Worm (Caenorhabditis elegans) whole organism, late embryonic: ENCODE results near the gene ZC84.6.

Experiments used
- C08G9.2 ChIP-seq: sonication (generic microtip); optimal IDR thresholded peaks from 2 replicates; lab custom pipeline; 2016; ENCODE audit warnings: mild to moderate bottlenecking, missing genetic modification characterization, moderate library complexity, missing compliant biosample characterization
- C38D4.7 ChIP-seq: fragments of 200-800 bp; sonication (Bioruptor generic); optimal IDR thresholded peaks from 2 replicates; lab custom pipeline; 2018; ENCODE audit warnings: mild to moderate bottlenecking, missing genetic modification characterization, moderate library complexity, missing compliant biosample characterization
- K02D7.2 ChIP-seq: sonication (generic microtip); optimal IDR thresholded peaks from 2 replicates; lab custom pipeline; 2017; ENCODE audit warnings: mild to moderate bottlenecking, missing genetic modification characterization, missing compliant biosample characterization
- K09A11.1 ChIP-seq: sonication (generic microtip); optimal IDR thresholded peaks from 2 replicates; lab custom pipeline; 2017; ENCODE audit warnings: antibody characterized with exemption, mild to moderate bottlenecking, missing genetic modification characterization, missing compliant biosample characterization; ENCODE audit not compliant: insufficient read depth
- ceh-18 ChIP-seq: sonication (generic microtip); optimal IDR thresholded peaks from 2 replicates; lab custom pipeline; 2016; ENCODE audit warnings: missing genetic modification characterization, missing compliant biosample characterization
- ceh-19 ChIP-seq: fragments of 200-800 bp; sonication (Bioruptor generic); optimal IDR thresholded peaks from 2 replicates; lab custom pipeline; 2018; ENCODE audit warnings: mild to moderate bottlenecking, missing genetic modification characterization, missing compliant biosample characterization
- ceh-30 ChIP-seq: fragments of 150-350 bp; optimal IDR thresholded peaks from 2 replicates; lab custom pipeline; 2014; ENCODE audit warnings: missing biosample characterization, missing genetic modification characterization
- ceh-31 ChIP-seq: sonication (generic microtip); optimal IDR thresholded peaks from 2 replicates; lab custom pipeline; 2016; ENCODE audit warnings: missing genetic modification characterization, missing compliant biosample characterization
- ceh-34 ChIP-seq: sonication (generic microtip); optimal IDR thresholded peaks from 2 replicates; lab custom pipeline; 2016; ENCODE audit warnings: mild to moderate bottlenecking, missing genetic modification characterization, missing compliant biosample characterization
- ceh-48 ChIP-seq: sonication (generic microtip); optimal IDR thresholded peaks from 2 replicates; lab custom pipeline; 2016; ENCODE audit warnings: missing genetic modification characterization, inconsistent platforms, missing compliant biosample characterization
- dve-1 ChIP-seq: sonication (generic microtip); optimal IDR thresholded peaks from 2 replicates; lab custom pipeline; 2017; ENCODE audit warnings: antibody characterized with exemption, mild to moderate bottlenecking, missing genetic modification characterization, missing compliant biosample characterization
- elt-4 ChIP-seq: sonication (generic microtip); optimal IDR thresholded peaks from 2 replicates; lab custom pipeline; 2016; ENCODE audit warnings: missing genetic modification characterization, missing compliant biosample characterization
- fkh-10 ChIP-seq: fragments of 150-350 bp; optimal IDR thresholded peaks from 2 replicates; lab custom pipeline; 2014; ENCODE audit warnings: missing biosample characterization, missing genetic modification reagents, missing genetic modification characterization
- gmeb-2 ChIP-seq: sonication (generic microtip); optimal IDR thresholded peaks from 2 replicates; lab custom pipeline; 2016; ENCODE audit warnings: missing genetic modification characterization, inconsistent platforms, missing compliant biosample characterization
- hlh-13 ChIP-seq: fragments of 200-800 bp; sonication (Bioruptor generic); optimal IDR thresholded peaks from 2 replicates; lab custom pipeline; 2018; ENCODE audit warnings: mild to moderate bottlenecking, missing genetic modification characterization, missing compliant biosample characterization
- hlh-6 ChIP-seq: sonication (generic microtip); optimal IDR thresholded peaks from 2 replicates; lab custom pipeline; 2016; ENCODE audit warnings: missing genotype, missing genetic modification characterization, missing compliant biosample characterization
- lin-11 ChIP-seq: fragments of 200-800 bp; sonication (Bioruptor generic); optimal IDR thresholded peaks from 2 replicates; lab custom pipeline; 2018; ENCODE audit warnings: mild to moderate bottlenecking, missing genetic modification characterization, missing compliant biosample characterization
- madf-2 ChIP-seq: sonication (generic microtip); optimal IDR thresholded peaks from 2 replicates; lab custom pipeline; 2017; ENCODE audit warnings: missing genetic modification characterization, missing compliant biosample characterization
- nfya-1 ChIP-seq: sonication (generic microtip); optimal IDR thresholded peaks from 2 replicates; lab custom pipeline; 2017; ENCODE audit warnings: missing genetic modification characterization, mild to moderate bottlenecking, missing compliant biosample characterization, antibody characterized with exemption, moderate library complexity
- npax-4 ChIP-seq: sonication (generic microtip); optimal IDR thresholded peaks from 2 replicates; lab custom pipeline; 2016; ENCODE audit warnings: missing genetic modification characterization, missing compliant biosample characterization
- odd-2 ChIP-seq: sonication (generic microtip); optimal IDR thresholded peaks from 2 replicates; lab custom pipeline; 2017; ENCODE audit warnings: antibody characterized with exemption, mild to moderate bottlenecking, missing genetic modification characterization, missing compliant biosample characterization
- pat-9 ChIP-seq: fragments of 200-800 bp; sonication (Bioruptor generic); optimal IDR thresholded peaks from 2 replicates; lab custom pipeline; 2018; ENCODE audit warnings: mild to moderate bottlenecking, missing genetic modification characterization, moderate library complexity, missing compliant biosample characterization
- pha-4 ChIP-seq: fragments of 150-350 bp; optimal IDR thresholded peaks from 2 replicates; lab custom pipeline; 2018; ENCODE audit warnings: missing biosample characterization, missing genetic modification reagents, missing genetic modification characterization
- pros-1 ChIP-seq: fragments of 150-350 bp; optimal IDR thresholded peaks from 2 replicates; lab custom pipeline; 2014; ENCODE audit warnings: missing biosample characterization, missing genetic modification reagents, missing genetic modification characterization
- ref-2 ChIP-seq: sonication (generic microtip); optimal IDR thresholded peaks from 2 replicates; lab custom pipeline; 2016; ENCODE audit warnings: missing genetic modification characterization, missing compliant biosample characterization
- rnt-1 ChIP-seq: sonication (generic microtip); optimal IDR thresholded peaks from 2 replicates; lab custom pipeline; 2016; ENCODE audit warnings: missing genetic modification characterization, missing compliant biosample characterization
- sdc-2 ChIP-seq: sonication (generic microtip); optimal IDR thresholded peaks from 2 replicates; lab custom pipeline; 2016; ENCODE audit warnings: missing genotype, missing genetic modification characterization, missing compliant biosample characterization
- sox-2 ChIP-seq: fragments of 200-800 bp; sonication (Bioruptor generic); IDR thresholded peaks from 2 replicates; pipeline ENCODE4 v1.3.6; 2022; ENCODE audit warnings: missing genetic modification reagents, missing genetic modification characterization, missing compliant biosample characterization
- syd-9 ChIP-seq: sonication (generic microtip); optimal IDR thresholded peaks from 2 replicates; lab custom pipeline; 2016; ENCODE audit warnings: mild to moderate bottlenecking, missing genetic modification characterization, moderate library complexity, missing compliant biosample characterization
- ttx-3 ChIP-seq: sonication (generic microtip); optimal IDR thresholded peaks from 2 replicates; lab custom pipeline; 2016; ENCODE audit warnings: missing genetic modification reagents, missing genetic modification characterization, missing compliant biosample characterization
- unc-3 ChIP-seq, 2 experiments: fragments of 200-800 bp in 1 of 2; sonication (Bioruptor generic) in 1 of 2; sonication (generic microtip) in 1 of 2; conservative IDR thresholded peaks in 1 of 2; optimal IDR thresholded peaks in 1 of 2; 2 replicates each; pipeline versions ENCODE4 v1.3.6 to Lab custom; 2016 to 2022; ENCODE audit warnings: missing compliant biosample characterization in 2 of 2, missing genetic modification characterization in 2 of 2, missing genetic modification reagents in 1 of 2
- unc-42 ChIP-seq: sonication (generic microtip); optimal IDR thresholded peaks from 2 replicates; lab custom pipeline; 2016; ENCODE audit warnings: missing genotype, missing genetic modification characterization, missing compliant biosample characterization
- unc-55 ChIP-seq: sonication (generic microtip); optimal IDR thresholded peaks from 2 replicates; lab custom pipeline; 2017; ENCODE audit warnings: missing biosample characterization, missing genetic modification reagents, missing genetic modification characterization
- unc-86 ChIP-seq: sonication (generic microtip); optimal IDR thresholded peaks from 2 replicates; lab custom pipeline; 2016; ENCODE audit warnings: missing genetic modification characterization, missing compliant biosample characterization

ZC84.6 gene

DNA sequence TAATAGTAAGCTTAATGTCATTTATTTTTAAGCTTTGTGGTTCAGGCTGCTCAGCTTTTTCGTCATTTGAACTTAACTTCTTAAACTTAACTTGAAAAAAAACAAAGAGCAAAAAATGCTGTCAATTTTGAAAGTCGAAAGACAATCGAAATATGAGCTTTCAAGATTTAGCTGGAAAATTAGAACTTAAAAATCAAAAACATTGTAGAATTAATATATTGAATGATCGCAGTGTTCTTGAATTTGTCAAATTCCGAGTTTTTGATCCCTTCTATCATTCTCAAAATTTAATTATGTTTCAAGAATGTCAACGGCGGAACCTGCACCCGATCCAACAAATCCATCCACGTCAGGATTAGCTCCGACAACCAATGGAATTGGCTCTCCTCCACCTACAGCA, 18.3 kb downstream of the ZC84.6 start, which contains the start of gene tax-4:
tax-4 (plus strand) TSS at position 301 of the 400 bp plus-strand sequence.
- no peak for TF ChIP-seq npax-4
- no peak for TF ChIP-seq ceh-18 (tag; lab: Kevin White, UChicago)
- no peak for TF ChIP-seq ttx-3 (tag; lab: Kevin White, UChicago)
- TF ChIP-seq ceh-19: no peak
- no peak for TF ChIP-seq nfya-1 (tag; lab: Kevin White, UChicago)
- no peak for TF ChIP-seq sdc-2 (tag; lab: Kevin White, UChicago)
- TF ChIP-seq ceh-48 (tag; lab: Kevin White, UChicago): no peak
- no peak for TF ChIP-seq C08G9.2 (tag; lab: Kevin White, UChicago)
- no peak for TF ChIP-seq unc-42 (tag; lab: Kevin White, UChicago)
- TF ChIP-seq ref-2 (tag; lab: Kevin White, UChicago): no peak
- no peak for TF ChIP-seq ceh-34 (tag; lab: Kevin White, UChicago)
- no peak for TF ChIP-seq elt-4
- TF ChIP-seq K02D7.2 (tag; lab: Kevin White, UChicago): no peak
- no peak for TF ChIP-seq ceh-30 (tag; lab: Kevin White, UChicago)

DNA sequence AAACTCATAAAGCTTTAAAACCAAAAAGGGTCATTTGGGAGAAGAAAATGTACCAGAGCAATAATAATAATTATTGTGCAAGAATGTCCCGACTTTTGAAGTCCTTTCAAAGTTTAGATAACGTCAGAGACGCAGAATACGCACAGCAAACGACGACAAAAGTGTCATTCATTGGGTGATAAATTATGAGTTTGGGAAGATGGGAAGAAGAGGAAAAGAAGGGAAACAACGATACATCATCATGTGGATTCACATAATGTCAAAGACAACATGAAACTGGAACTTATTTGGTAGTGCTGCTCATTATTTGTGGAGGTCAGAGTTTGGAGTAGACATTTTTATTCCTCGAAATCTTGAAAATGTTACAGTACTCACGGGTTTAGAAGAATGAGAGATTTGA, 21.6 kb downstream of the ZC84.6 start:
- TF ChIP-seq unc-55 (GFP tag; lab: Kevin White, UChicago) (peak; percentile 44), gmeb-2 (tag; lab: Kevin White, UChicago) (no peak)

DNA sequence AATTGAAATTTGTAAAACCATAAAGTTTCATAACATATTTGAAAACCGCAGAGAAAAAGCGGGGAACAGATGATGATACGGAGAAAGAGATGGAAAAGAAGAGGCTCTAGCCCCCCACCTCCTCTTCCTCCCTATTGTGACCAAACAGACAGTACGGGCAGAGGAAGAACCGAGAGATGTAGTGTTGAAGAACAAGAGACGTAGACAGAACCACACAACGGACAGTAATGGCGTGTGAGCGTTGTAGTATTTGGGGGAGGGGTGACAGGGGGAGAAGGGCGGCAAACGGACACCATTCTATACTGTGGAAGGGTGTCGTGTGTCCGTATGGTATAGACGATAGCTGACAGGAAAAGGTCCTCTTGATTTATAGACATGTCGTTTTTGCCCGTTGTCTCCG, 23.5 kb downstream of the ZC84.6 start:
- TF ChIP-seq madf-2 (no peak), syd-9 (tag; lab: Kevin White, UChicago) (peak; percentile 22)

DNA sequence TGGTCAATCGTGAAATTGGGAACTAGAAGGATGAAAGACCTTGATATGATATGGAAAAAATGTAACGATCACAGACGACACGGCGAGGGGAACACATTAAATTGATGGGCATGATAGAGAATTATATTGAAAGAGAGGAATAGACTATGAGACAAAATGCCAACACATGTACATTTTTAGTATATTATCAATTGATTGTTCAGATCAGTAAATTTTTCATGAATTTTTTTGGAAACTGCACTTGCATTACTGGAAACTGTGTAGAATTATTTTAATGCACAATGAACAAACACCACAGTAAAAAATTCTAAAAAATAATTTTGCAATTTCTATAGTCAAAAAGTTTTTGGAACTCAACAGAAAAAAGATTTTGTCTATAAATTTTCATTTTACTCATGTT, 26.3 kb downstream of the ZC84.6 start:
- no peak for TF ChIP-seq dve-1
- no peak for TF ChIP-seq ceh-31
- TF ChIP-seq hlh-6 (tag; lab: Kevin White, UChicago): no peak
- TF ChIP-seq lin-11: no peak
- no peak for TF ChIP-seq fkh-10 (GFP tag; lab: Kevin White, UChicago)
- no peak for TF ChIP-seq nfya-1 (tag; lab: Kevin White, UChicago)
- no peak for TF ChIP-seq pha-4 (tag; lab: Kevin White, UChicago)

DNA sequence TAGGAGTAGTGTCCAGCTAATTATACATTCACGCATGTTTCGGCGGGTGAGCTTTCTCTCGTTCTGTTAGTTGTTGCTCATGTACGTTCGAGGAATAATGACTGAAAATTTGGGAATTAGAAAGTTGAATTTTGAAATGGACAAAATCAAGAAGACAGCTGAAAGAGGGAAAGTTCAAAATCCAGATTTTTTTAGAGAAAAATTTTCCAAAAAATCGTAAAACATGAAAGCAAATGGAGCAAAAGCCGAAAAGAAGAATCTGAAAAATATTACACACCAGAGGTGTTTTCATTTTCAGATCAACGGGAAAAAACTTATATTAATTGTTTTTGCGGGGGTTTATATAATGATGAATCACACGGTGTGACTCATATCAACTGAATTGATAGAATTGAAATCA, 26.8 kb downstream of the ZC84.6 start, which contains the start of gene ina-1:
ina-1 (minus strand) TSS at position 101 of the 400 bp plus-strand sequence.
- no peak for TF ChIP-seq unc-42 (tag; lab: Kevin White, UChicago)
- no peak for TF ChIP-seq syd-9 (tag; lab: Kevin White, UChicago)
- no peak for TF ChIP-seq unc-55 (GFP tag; lab: Kevin White, UChicago)

DNA sequence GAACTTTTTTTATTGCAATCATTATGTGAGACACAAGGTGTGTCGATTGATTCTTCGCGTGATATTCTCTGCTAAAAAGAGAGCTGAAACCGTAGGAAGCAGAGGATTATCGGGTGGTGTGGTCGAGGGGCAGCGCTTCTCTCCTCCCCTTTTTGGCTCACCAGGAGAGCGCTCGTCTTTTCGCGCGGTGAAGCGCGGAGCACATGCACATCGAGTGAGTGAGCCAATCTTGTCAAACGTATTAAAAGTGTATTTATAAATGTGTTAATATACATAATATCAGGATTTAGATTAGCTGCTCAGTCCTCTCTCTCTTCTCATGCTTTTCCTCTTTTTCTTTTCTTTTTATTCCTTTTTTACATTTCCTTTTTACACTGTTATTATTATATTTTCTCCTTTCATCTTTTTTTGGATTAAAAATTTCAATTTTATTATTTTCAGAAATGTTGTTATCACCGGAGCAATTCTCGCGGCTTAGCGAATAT, 36.8 kb downstream of the ZC84.6 start, which contains the start of gene dgk-3:
dgk-3 (plus strand) TSS at position 435 of the 485 bp plus-strand sequence.
- TF ChIP-seq ceh-18 (tag; lab: Kevin White, UChicago): no peak
- no peak for TF ChIP-seq pros-1 (tag; lab: Kevin White, UChicago)

DNA sequence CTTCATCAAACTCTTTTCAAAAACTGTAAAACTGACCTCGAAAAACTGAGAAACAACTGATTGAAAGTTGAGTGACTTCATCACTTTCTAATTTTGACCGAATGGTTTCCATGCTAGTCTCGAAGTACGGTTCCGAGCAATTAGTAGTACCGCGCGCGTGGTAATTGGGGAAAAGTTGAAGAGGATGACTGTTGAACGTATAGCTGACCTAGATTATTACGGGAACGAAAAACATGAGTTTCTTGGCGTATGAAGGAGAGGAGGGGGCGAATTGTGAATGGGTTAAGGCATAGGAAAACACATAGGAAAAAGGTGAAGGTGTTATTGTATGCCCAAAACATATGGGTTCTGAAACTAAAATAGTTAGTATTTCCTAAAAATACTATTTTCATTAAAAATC, 38.0 kb downstream of the ZC84.6 start, which contains the start of gene ptr-9:
ptr-9 (minus strand) TSS at position 101 of the 400 bp plus-strand sequence.
- TF ChIP-seq ttx-3 (tag; lab: Kevin White, UChicago): no peak
- TF ChIP-seq unc-55 (GFP tag; lab: Kevin White, UChicago): no peak
- no peak for TF ChIP-seq sox-2 (GFP tag; lab: Robert Waterston, UW)
- no peak for TF ChIP-seq unc-86
- no peak for TF ChIP-seq rnt-1 (tag; lab: Kevin White, UChicago)
- no peak for TF ChIP-seq unc-3 (GFP tag; conservative IDR thresholded peaks at IDR 0.05; lab: Robert Waterston, UW)
- no peak for TF ChIP-seq unc-3 (tag; optimal IDR thresholded peaks at IDR 0.05; lab: Kevin White, UChicago)
- no peak for TF ChIP-seq hlh-13
- TF ChIP-seq elt-4: no peak
- no peak for TF ChIP-seq lin-11
- TF ChIP-seq odd-2: no peak
- no peak for TF ChIP-seq pat-9 (tag; lab: Kevin White, UChicago)
- no peak for TF ChIP-seq C38D4.7 (GFP tag; lab: Kevin White, UChicago)
- no peak for TF ChIP-seq gmeb-2 (tag; lab: Kevin White, UChicago)
- no peak for TF ChIP-seq K09A11.1 (tag; lab: Kevin White, UChicago)
- no peak for TF ChIP-seq ceh-31
